Worm (Caenorhabditis elegans): ENCODE measurements around the gene ZK666.14.

The ZK666.14 gene

ce11 chrII:10543457-10544137, 49.0 kb downstream of the ZK666.14 start (continued):
- TF ChIP-seq lin-26 (GFP tag; IDR thresholded peaks at IDR 0.05) (no peak; the same call in none of the 2 replicates), F39B2.1 (GFP tag; IDR thresholded peaks at IDR 0.05) (0 out of 2 replicates have a peak, but pooled peaks have one; percentile 9), mcd-1 (GFP tag; IDR thresholded peaks at IDR 0.05) (no peak), K12H6.12 (tag; optimal IDR thresholded peaks at IDR 0.05) (peak; percentile 47), somi-1 (GFP tag; optimal IDR thresholded peaks at IDR 0.05) (no peak), D2030.7 (GFP tag; IDR thresholded peaks at IDR 0.05) (no peak), madf-3 (GFP tag; IDR thresholded peaks at IDR 0.05) (peak; percentile 82; the same call in 1 of the 2 replicates), lin-35 (GFP tag; optimal IDR thresholded peaks at IDR 0.05) (peak in 1 of 3 experiments; percentile 23), chd-7 (tag; optimal IDR thresholded peaks at IDR 0.05) (peak; percentile 20), ztf-18 (tag; optimal IDR thresholded peaks at IDR 0.05) (no peak), attf-5 (GFP tag; optimal IDR thresholded peaks at IDR 0.05) (peak; percentile 31), tbp1 (GFP tag; optimal IDR thresholded peaks at IDR 0.05) (peak; percentile 33), lsl-1 (GFP tag; optimal IDR thresholded peaks at IDR 0.05) (peak; percentile 18), F49E8.2 (tag; optimal IDR thresholded peaks at IDR 0.05; ENCODE audit: insufficient read depth) (no peak), rec-8 (tag; optimal IDR thresholded peaks at IDR 0.05) (no peak), dpl-1 (GFP tag; optimal IDR thresholded peaks at IDR 0.05) (no peak), snpc-3.4 (tag; optimal IDR thresholded peaks at IDR 0.05) (no peak), egrh-3 (GFP tag; IDR thresholded peaks at IDR 0.05) (no peak), ekl-4 (GFP tag; IDR thresholded peaks at IDR 0.05) (peak; percentile 5; the same call in 1 of the 2 replicates), aptf-3 (GFP tag; IDR thresholded peaks at IDR 0.05) (0 out of 2 replicates have a peak, but pooled peaks have one; percentile 4), atf-7 (tag; optimal IDR thresholded peaks at IDR 0.05) (peak; percentile 24), Y67H2A.10 (GFP tag; conservative IDR thresholded peaks at IDR 0.05) (no peak), hmg-1.2 (GFP tag; IDR thresholded peaks at IDR 0.05) (peak; percentile 40), fkh-3 (tag; optimal IDR thresholded peaks at IDR 0.05) (no peak), nhr-120 (GFP tag; IDR thresholded peaks at IDR 0.05) (no peak), bed-1 (GFP tag; IDR thresholded peaks at IDR 0.05) (peak; percentile 14; the same call in 1 of the 2 replicates), repo-1 (tag; optimal IDR thresholded peaks at IDR 0.05) (peak; percentile 76), ceh-58 (GFP tag; IDR thresholded peaks at IDR 0.05) (0 out of 2 replicates have a peak, but pooled peaks have one; percentile 78), nhr-179 (tag; optimal IDR thresholded peaks at IDR 0.05) (no peak), ztf-28 (GFP tag; IDR thresholded peaks at IDR 0.05) (peak; percentile 40; the same call in 1 of the 2 replicates), nhr-80 (tag; optimal IDR thresholded peaks at IDR 0.05) (no peak), snpc-4 (GFP tag; optimal IDR thresholded peaks at IDR 0.05) (no peak), snpc-4 (tag; optimal IDR thresholded peaks at IDR 0.05) (peak in 1 of 4 experiments; percentile 2), Y56A3A.18 (GFP tag; IDR thresholded peaks at IDR 0.05) (0 out of 2 replicates have a peak, but pooled peaks have one; percentile 11), Y95B8A.8 (GFP tag; IDR thresholded peaks at IDR 0.05) (peak; percentile 70), ets-4 (GFP tag; optimal IDR thresholded peaks at IDR 0.05) (peak; percentile 53)

- no peak for TF ChIP-seq F55B11.4 (tag; optimal IDR thresholded peaks at IDR 0.05; ENCODE audit: borderline replicate concordance, insufficient read depth)
- no peak for TF ChIP-seq efl-1 (GFP tag; optimal IDR thresholded peaks at IDR 0.05)
- TF ChIP-seq zim-3 (tag; optimal IDR thresholded peaks at IDR 0.05), result no peak
- TF ChIP-seq repo-1 (tag; optimal IDR thresholded peaks at IDR 0.05), result no peak
- peak; percentile 19; the same call in 1 of the 2 replicates for TF ChIP-seq zfh-2 (GFP tag; conservative IDR thresholded peaks at IDR 0.05)
- TF ChIP-seq cebp-1 (GFP tag; IDR thresholded peaks at IDR 0.05), result 0 out of 2 replicates have a peak, but pooled peaks have one; percentile 9
- TF ChIP-seq cebp-1 (tag; optimal IDR thresholded peaks at IDR 0.05), result peak; percentile 35
- TF ChIP-seq Y53G8AR.9 (GFP tag; conservative IDR thresholded peaks at IDR 0.05), result peak; percentile 44
- TF ChIP-seq lin-35 (GFP tag; optimal IDR thresholded peaks at IDR 0.05), result peak in 1 of 3 experiments; percentile 23
- no peak; the same call in 1 of the 2 replicates for TF ChIP-seq egl-44 (GFP tag; IDR thresholded peaks at IDR 0.05)
- no peak for TF ChIP-seq B0035.1 (tag; optimal IDR thresholded peaks at IDR 0.05)
- no peak for TF ChIP-seq nfya-1 (tag; optimal IDR thresholded peaks at IDR 0.05; ENCODE audit: borderline replicate concordance, insufficient read depth)
- no peak for TF ChIP-seq aptf-2 (GFP tag; conservative IDR thresholded peaks at IDR 0.05)
Observed at ce11 chrII:10544374-10544908, 49.9 kb downstream of the ZK666.14 start.

All from whole organism, young adult.